Fruit fly (Drosophila melanogaster) whole organism, embryonic: ENCODE data around the gene CG11454.

Experiments
- Bteb2 ChIP-seq: fragments of 200-800 bp; sonication (Bioruptor generic); optimal IDR thresholded peaks from 2 replicates; lab custom pipeline; 2016; ENCODE audit warnings: missing biosample characterization, missing genetic modification characterization
- CG10147 ChIP-seq: fragments of 200-800 bp; sonication (Bioruptor generic); optimal IDR thresholded peaks from 2 replicates; lab custom pipeline; 2019; ENCODE audit warnings: missing biosample characterization, mild to moderate bottlenecking, missing genetic modification characterization, moderate library complexity
- CG13123 ChIP-seq: fragments of 200-800 bp; sonication (Bioruptor generic); optimal IDR thresholded peaks from 2 replicates; lab custom pipeline; 2016; ENCODE audit warnings: missing biosample characterization, missing genetic modification characterization
- CG13624 ChIP-seq: fragments of 200-800 bp; sonication (Bioruptor generic); optimal IDR thresholded peaks from 2 replicates; lab custom pipeline; 2016; ENCODE audit warnings: missing biosample characterization, missing genetic modification characterization
- CG15269 ChIP-seq: fragments of 200-800 bp; sonication (Bioruptor generic); optimal IDR thresholded peaks from 2 replicates; lab custom pipeline; 2018; ENCODE audit warnings: missing biosample characterization, mild to moderate bottlenecking, missing genetic modification characterization, moderate library complexity
- CG1647 ChIP-seq: fragments of 200-800 bp; sonication (Bioruptor generic); optimal IDR thresholded peaks from 3 replicates; lab custom pipeline; 2016; ENCODE audit warnings: missing biosample characterization, missing genetic modification characterization
- CG1792 ChIP-seq: fragments of 200-800 bp; sonication (Bioruptor generic); optimal IDR thresholded peaks from 2 replicates; lab custom pipeline; 2016; ENCODE audit warnings: missing biosample characterization, missing genetic modification characterization
- CG1832 ChIP-seq: fragments of 200-800 bp; sonication (Bioruptor generic); optimal IDR thresholded peaks from 2 replicates; lab custom pipeline; 2017; ENCODE audit warnings: missing biosample characterization, mild to moderate bottlenecking, missing genetic modification characterization, inconsistent platforms
- CG2678 ChIP-seq: fragments of 200-800 bp; sonication (Bioruptor generic); optimal IDR thresholded peaks from 3 replicates; lab custom pipeline; 2019; ENCODE audit warnings: missing biosample characterization, mild to moderate bottlenecking, missing genetic modification characterization, moderate library complexity
- CG2712 ChIP-seq: fragments of 200-800 bp; optimal IDR thresholded peaks from 3 replicates; lab custom pipeline; 2019; ENCODE audit warnings: missing biosample characterization, mild to moderate bottlenecking, missing genetic modification characterization, moderate library complexity
- CG31365 ChIP-seq: fragments of 200-800 bp; sonication (Bioruptor generic); optimal IDR thresholded peaks from 2 replicates; lab custom pipeline; 2018; ENCODE audit warnings: missing biosample characterization, mild to moderate bottlenecking, missing genetic modification characterization
- CG3838 ChIP-seq: fragments of 200-800 bp; sonication (Bioruptor generic); optimal IDR thresholded peaks from 3 replicates; lab custom pipeline; 2016; ENCODE audit warnings: missing biosample characterization, missing genetic modification characterization
- CG4404 ChIP-seq: fragments of 200-800 bp; sonication (Bioruptor generic); IDR thresholded peaks from 2 replicates; pipeline ENCODE4 v1.3.6; 2022; ENCODE audit warnings: missing biosample characterization, missing genetic modification characterization
- CG6254 ChIP-seq: fragments of 200-800 bp; sonication (Bioruptor generic); optimal IDR thresholded peaks from 3 replicates; lab custom pipeline; 2017; ENCODE audit warnings: mild to moderate bottlenecking, missing biosample characterization, missing genetic modification reagents, missing genetic modification characterization
- CG6654 ChIP-seq: fragments of 200-800 bp; sonication (Bioruptor generic); optimal IDR thresholded peaks from 2 replicates; lab custom pipeline; 2017; ENCODE audit warnings: missing biosample characterization, mild to moderate bottlenecking, missing genetic modification characterization
- CG7372 ChIP-seq: fragments of 200-800 bp; sonication (Bioruptor generic); IDR thresholded peaks from 2 replicates; pipeline ENCODE4 v1.3.6; 2022; ENCODE audit warnings: missing biosample characterization, missing genetic modification characterization
- CG7839 ChIP-seq: fragments of 200-800 bp; sonication (Bioruptor generic); optimal IDR thresholded peaks from 3 replicates; lab custom pipeline; 2018; ENCODE audit warnings: missing biosample characterization, mild to moderate bottlenecking, missing genetic modification characterization, moderate library complexity
- CG7928 ChIP-seq: fragments of 200-800 bp; sonication (Bioruptor generic); optimal IDR thresholded peaks from 2 replicates; lab custom pipeline; 2017; ENCODE audit warnings: missing biosample characterization, mild to moderate bottlenecking, missing genetic modification characterization
- CG9215 ChIP-seq: fragments of 200-800 bp; sonication (Bioruptor generic); IDR thresholded peaks from 2 replicates; pipeline ENCODE4 v1.3.6; 2022; ENCODE audit warnings: missing biosample characterization, missing genetic modification characterization
- CG9876 ChIP-seq: fragments of 200-800 bp; sonication (Bioruptor generic); optimal IDR thresholded peaks from 2 replicates; lab custom pipeline; 2016; ENCODE audit warnings: missing biosample characterization, missing genetic modification characterization
- Deaf1 ChIP-seq: fragments of 200-800 bp; optimal IDR thresholded peaks from 3 replicates; lab custom pipeline; 2019; ENCODE audit warnings: missing biosample characterization, mild to moderate bottlenecking, missing genetic modification characterization, moderate library complexity
- Dip2 ChIP-seq: fragments of 200-800 bp; sonication (Bioruptor generic); IDR thresholded peaks from 2 replicates; pipeline ENCODE4 v1.3.6; 2022; ENCODE audit warnings: missing biosample characterization, missing genetic modification characterization
- E2f2 ChIP-seq: fragments of 200-800 bp; sonication (Bioruptor generic); IDR thresholded peaks from 2 replicates; pipeline ENCODE4 v1.3.6; 2022; ENCODE audit warnings: missing biosample characterization, missing genetic modification characterization
- H2.0 ChIP-seq: fragments of 200-800 bp; sonication (Bioruptor generic); IDR thresholded peaks from 2 replicates; pipeline ENCODE4 v1.3.6; 2022; ENCODE audit warnings: missing biosample characterization, missing genetic modification characterization
- Hmx ChIP-seq: fragments of 200-800 bp; sonication (Bioruptor generic); optimal IDR thresholded peaks from 2 replicates; lab custom pipeline; 2016; ENCODE audit warnings: missing biosample characterization, missing genetic modification characterization
- Lpt ChIP-seq: fragments of >200 bp; optimal IDR thresholded peaks from 2 replicates; lab custom pipeline; 2018; ENCODE audit warnings: missing biosample characterization, missing genetic modification characterization
- Nf-YB ChIP-seq: fragments of 200-800 bp; sonication (Bioruptor generic); optimal IDR thresholded peaks from 3 replicates; lab custom pipeline; 2019; ENCODE audit warnings: missing biosample characterization, mild to moderate bottlenecking, missing genetic modification characterization, moderate library complexity
- Oaz ChIP-seq: fragments of 200-800 bp; sonication (Bioruptor generic); IDR thresholded peaks from 2 replicates; pipeline ENCODE4 v1.3.6; 2022; ENCODE audit warnings: missing biosample characterization, missing genetic modification characterization
- Stat92E ChIP-seq, 3 experiments: fragments of >200 bp in 2 of 3; fragments of 200-800 bp in 1 of 3; sonication (Bioruptor generic) in 1 of 3; optimal IDR thresholded peaks; 2 replicates each; lab custom pipeline; 2017 to 2019; ENCODE audit warnings: missing biosample characterization in 3 of 3, missing genetic modification characterization in 3 of 3, mild to moderate bottlenecking in 1 of 3, moderate library complexity in 1 of 3
- Trl ChIP-seq, 3 experiments: fragments of >200 bp in 2 of 3; fragments of 200-800 bp in 1 of 3; sonication (Bioruptor generic) in 1 of 3; optimal IDR thresholded peaks; 2 replicates in 1 of 3; 3 replicates in 2 of 3; lab custom pipeline; 2016 to 2017; ENCODE audit warnings: missing biosample characterization in 1 of 3, missing genetic modification characterization in 1 of 3
- ara ChIP-seq: fragments of 200-800 bp; sonication (Bioruptor generic); IDR thresholded peaks from 2 replicates; pipeline ENCODE4 v1.3.6; 2022; ENCODE audit warnings: missing biosample characterization, missing genetic modification characterization
- ato ChIP-seq: fragments of 200-800 bp; sonication (Bioruptor generic); IDR thresholded peaks from 2 replicates; pipeline ENCODE4 v1.3.6; 2022; ENCODE audit warnings: missing biosample characterization, missing genetic modification characterization; ENCODE audit not compliant: partially characterized antibody
- br ChIP-seq: fragments of >200 bp; optimal IDR thresholded peaks from 2 replicates; lab custom pipeline; 2017
- btn ChIP-seq: fragments of 200-800 bp; sonication (Bioruptor generic); optimal IDR thresholded peaks from 2 replicates; lab custom pipeline; 2016; ENCODE audit warnings: missing biosample characterization, missing genetic modification characterization
- dati ChIP-seq: fragments of 200-800 bp; sonication (Bioruptor generic); IDR thresholded peaks from 2 replicates; pipeline ENCODE4 v1.3.6; 2022; ENCODE audit warnings: missing biosample characterization, missing genetic modification characterization
- fd102C ChIP-seq: fragments of 200-800 bp; sonication (Bioruptor generic); optimal IDR thresholded peaks from 2 replicates; lab custom pipeline; 2018; ENCODE audit warnings: missing biosample characterization, mild to moderate bottlenecking, missing genetic modification characterization, moderate library complexity
- hth ChIP-seq: fragments of >200 bp; optimal IDR thresholded peaks from 2 replicates; lab custom pipeline; 2017; ENCODE audit warnings: inconsistent platforms
- lmd ChIP-seq: fragments of 200-800 bp; sonication (Bioruptor generic); IDR thresholded peaks from 2 replicates; pipeline ENCODE4 v1.3.6; 2022; ENCODE audit warnings: missing biosample characterization, missing genetic modification characterization
- pan ChIP-seq, 4 experiments: fragments of >200 bp in 3 of 4; fragments of 200-800 bp in 1 of 4; sonication (Bioruptor generic) in 1 of 4; optimal IDR thresholded peaks in 3 of 4; IDR thresholded peaks in 1 of 4; 2 replicates each; pipeline versions ENCODE4 v1.3.6 to Lab custom; 2017 to 2022; ENCODE audit warnings: missing biosample characterization in 2 of 4, missing genetic modification characterization in 2 of 4, mixed read lengths in 1 of 4
- pb ChIP-seq: fragments of 200-800 bp; sonication (Bioruptor generic); optimal IDR thresholded peaks from 3 replicates; lab custom pipeline; 2016; ENCODE audit warnings: missing biosample characterization, missing genetic modification characterization
- pho ChIP-seq: fragments of 200-800 bp; sonication (Bioruptor generic); optimal IDR thresholded peaks from 2 replicates; lab custom pipeline; 2016; ENCODE audit warnings: missing biosample characterization, missing genetic modification characterization
- pros ChIP-seq: fragments of 200-800 bp; sonication (Bioruptor generic); optimal IDR thresholded peaks from 3 replicates; lab custom pipeline; 2019; ENCODE audit warnings: missing biosample characterization, mild to moderate bottlenecking, missing genetic modification characterization, moderate library complexity
- rib ChIP-seq: fragments of 200-800 bp; sonication (Bioruptor generic); IDR thresholded peaks from 2 replicates; pipeline ENCODE4 v1.3.6; 2022; ENCODE audit warnings: missing biosample characterization, missing genetic modification characterization
- schlank ChIP-seq: fragments of 200-800 bp; sonication (Bioruptor generic); optimal IDR thresholded peaks from 2 replicates; lab custom pipeline; 2018; ENCODE audit warnings: missing biosample characterization, mild to moderate bottlenecking, missing genetic modification characterization
- sens-2 ChIP-seq: fragments of 200-800 bp; sonication (Bioruptor generic); IDR thresholded peaks from 2 replicates; pipeline ENCODE4 v1.3.6; 2022; ENCODE audit warnings: missing biosample characterization, missing genetic modification characterization
- slou ChIP-seq: fragments of 200-800 bp; sonication (Bioruptor generic); optimal IDR thresholded peaks from 3 replicates; lab custom pipeline; 2016; ENCODE audit warnings: missing biosample characterization, missing genetic modification characterization
- so ChIP-seq: fragments of 200-800 bp; sonication (Bioruptor generic); IDR thresholded peaks from 3 replicates; pipeline ENCODE4 v1.3.6; 2022; ENCODE audit warnings: missing biosample characterization, missing genetic modification characterization
- tap ChIP-seq: fragments of 200-800 bp; optimal IDR thresholded peaks from 3 replicates; lab custom pipeline; 2019; ENCODE audit warnings: missing biosample characterization, mild to moderate bottlenecking, missing genetic modification characterization, moderate library complexity
- tll ChIP-seq, 2 experiments: fragments of 200-800 bp in 1 of 2; fragments of >200 bp in 1 of 2; sonication (Bioruptor generic) in 1 of 2; optimal IDR thresholded peaks; 2 replicates each; lab custom pipeline; 2017 to 2019; ENCODE audit warnings: missing biosample characterization in 2 of 2, missing genetic modification characterization in 2 of 2, mild to moderate bottlenecking in 1 of 2, moderate library complexity in 1 of 2

Gene CG11454

DNA sequence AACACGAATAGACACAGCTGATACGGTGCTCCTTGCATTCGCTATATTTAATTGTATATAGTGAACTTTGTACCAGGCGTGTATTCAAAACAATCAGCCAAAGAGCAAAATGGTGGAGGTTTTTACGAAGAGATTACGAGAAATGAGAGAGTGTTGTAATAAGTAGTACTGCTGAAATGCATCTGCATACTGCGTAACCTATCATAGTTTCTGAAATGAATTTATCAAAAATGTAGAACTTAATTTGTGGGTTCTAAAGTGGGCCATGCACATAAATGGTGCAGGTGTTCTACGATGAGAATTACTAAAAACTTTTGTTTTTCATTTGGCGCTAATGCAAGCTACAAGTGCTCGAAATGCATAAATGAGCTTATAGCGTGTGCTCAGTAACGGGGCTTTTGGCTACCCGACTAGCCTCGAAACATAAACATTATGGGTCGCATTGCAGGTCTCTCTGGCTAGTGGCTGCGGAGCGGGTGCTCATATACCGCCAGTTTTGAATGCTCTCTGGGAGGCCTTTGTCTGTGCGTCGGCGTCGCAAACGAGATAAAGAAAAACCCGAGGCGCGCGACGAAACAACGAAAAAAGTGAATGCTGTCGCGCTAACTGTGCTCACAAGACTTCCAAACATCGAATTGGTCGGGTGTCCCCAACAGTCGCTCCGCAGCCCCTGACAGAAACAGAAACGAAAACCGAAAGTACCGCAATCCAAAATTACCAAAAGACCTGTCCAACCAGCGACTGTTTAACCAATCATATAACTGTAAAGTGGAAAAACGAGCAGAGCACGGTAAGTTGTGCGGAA is 11.5 kb upstream of the CG11454 start, which contains the start of gene Gs1 (continued):
- no peak for TF ChIP-seq Lpt (GFP tag; lab: Kevin White, UChicago)
- peak; percentile 34; the same call in 1 of the 2 replicates for TF ChIP-seq E2f2 (GFP tag; lab: Robert Waterston, UW)
- no peak for TF ChIP-seq CG7372
- no peak for TF ChIP-seq btn
- TF ChIP-seq CG31365 (tag; lab: Kevin White, UChicago), result peak; percentile 30
- no peak for TF ChIP-seq Bteb2 (GFP tag; lab: Kevin White, UChicago)
- peak; percentile 13 for TF ChIP-seq CG6254 (GFP tag; lab: Kevin White, UChicago)
- TF ChIP-seq CG7928 (GFP tag; lab: Kevin White, UChicago), result no peak
- TF ChIP-seq Dip2 (GFP tag; lab: Robert Waterston, UW), result no peak
- TF ChIP-seq lmd, result no peak
- TF ChIP-seq CG4404 (GFP tag; lab: Robert Waterston, UW), result no peak
- no peak for TF ChIP-seq CG13123 (GFP tag; lab: Kevin White, UChicago)
- TF ChIP-seq CG6654 (GFP tag; lab: Kevin White, UChicago), result no peak
- TF ChIP-seq ara (GFP tag; lab: Robert Waterston, UW), result no peak
- no peak for TF ChIP-seq br (lab: Kevin White, UChicago)
- peak; percentile 30 for TF ChIP-seq CG2712
- TF ChIP-seq CG1832 (GFP tag; lab: Kevin White, UChicago), result no peak
- TF ChIP-seq Hmx (GFP tag; lab: Kevin White, UChicago), result no peak
- peak; percentile 6 for TF ChIP-seq CG7839
- TF ChIP-seq H2.0 (GFP tag; lab: Robert Waterston, UW), result no peak
- no peak for TF ChIP-seq CG9215 (GFP tag; lab: Robert Waterston, UW)
- TF ChIP-seq CG13624 (GFP tag; lab: Kevin White, UChicago), result no peak
- no peak for TF ChIP-seq tll (GFP tag; optimal IDR thresholded peaks at IDR 0.05; lab: Kevin White, UChicago)
- no peak for TF ChIP-seq schlank
- TF ChIP-seq CG9876 (GFP tag; lab: Kevin White, UChicago), result no peak
- 0 out of 2 replicates have a peak, but pooled peaks have one; percentile 53 for TF ChIP-seq ato (GFP tag; lab: Robert Waterston, UW)
- TF ChIP-seq slou (GFP tag; lab: Kevin White, UChicago), result no peak
- TF ChIP-seq sens-2, result peak; percentile 4; the same call in 1 of the 2 replicates
- TF ChIP-seq Trl (optimal IDR thresholded peaks at IDR 0.05; lab: Kevin White, UChicago), result peak; percentile 87 to 89
- TF ChIP-seq Trl (GFP tag; optimal IDR thresholded peaks at IDR 0.05; lab: Kevin White, UChicago), result peak; percentile 48
- TF ChIP-seq Nf-YB, result peak; percentile 65
- peak; percentile 98 for TF ChIP-seq Deaf1
- TF ChIP-seq CG1792, result no peak
- TF ChIP-seq pan (optimal IDR thresholded peaks at IDR 0.05; lab: Kevin White, UChicago), result no peak
- peak in 1 of 2 experiments; percentile 29 for TF ChIP-seq pan (GFP tag; optimal IDR thresholded peaks at IDR 0.05 in 1 of 2, IDR thresholded peaks at IDR 0.05 in 1 of 2)
- TF ChIP-seq pb (GFP tag; lab: Kevin White, UChicago), result peak; percentile 30
- peak in 1 of 3 experiments; percentile 48 for TF ChIP-seq Stat92E (GFP tag; optimal IDR thresholded peaks at IDR 0.05; lab: Kevin White, UChicago)
- no peak for TF ChIP-seq CG1647
- peak; percentile 74; the same call in 2 of the 3 replicates for TF ChIP-seq so (GFP tag; lab: Robert Waterston, UW)
- TF ChIP-seq CG10147 (GFP tag; lab: Kevin White, UChicago), result no peak
- TF ChIP-seq dati (GFP tag; lab: Robert Waterston, UW), result no peak
- no peak for TF ChIP-seq hth (lab: Kevin White, UChicago)
- TF ChIP-seq pho (GFP tag; lab: Kevin White, UChicago), result peak; percentile 17
- TF ChIP-seq tap (tag; lab: Kevin White, UChicago), result peak; percentile 11
- no peak for TF ChIP-seq rib (GFP tag; lab: Robert Waterston, UW)
- TF ChIP-seq CG2678 (tag; lab: Kevin White, UChicago), result peak; percentile 40
- no peak for TF ChIP-seq Oaz
- no peak for TF ChIP-seq fd102C (GFP tag; lab: Kevin White, UChicago)
- no peak for TF ChIP-seq CG3838
- TF ChIP-seq CG15269 (tag; lab: Kevin White, UChicago), result peak; percentile 18
- peak; percentile 57 for TF ChIP-seq pros (GFP tag; lab: Kevin White, UChicago)
